Fruit fly (Drosophila melanogaster) S2 (cell line): ENCODE data around the gene CG18258.

ENCODE experiments used
- CG8478 ChIP-seq: fragments of >200 bp; optimal IDR thresholded peaks from 2 replicates; lab custom pipeline; 2018
- CTCF ChIP-seq, 2 experiments: fragments of >200 bp; optimal IDR thresholded peaks; 2 replicates each; lab custom pipeline; 2018

DNA sequence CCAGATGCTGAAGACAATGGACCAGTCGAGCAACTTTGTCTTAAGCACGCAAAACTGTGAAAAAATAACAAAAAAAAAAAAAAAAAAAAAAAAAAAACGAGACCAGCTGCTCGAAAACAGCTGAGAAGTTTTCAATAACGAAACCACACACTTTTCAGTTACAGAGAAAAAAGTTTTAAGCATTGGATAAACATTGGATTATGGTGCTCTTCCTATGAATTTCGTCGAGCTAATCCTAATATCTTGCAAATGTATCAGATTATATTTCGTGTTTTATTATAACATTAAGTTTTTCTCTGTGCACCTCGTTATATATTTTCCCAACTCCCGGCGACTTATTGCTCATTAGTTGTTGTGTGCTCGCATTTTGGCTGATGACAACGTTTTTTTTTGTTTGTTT, 35.6 kb upstream of the CG18258 start:
- TF ChIP-seq CG8478 (lab: Kevin White, UChicago) (no peak), CTCF (optimal IDR thresholded peaks at IDR 0.05; lab: Kevin White, UChicago) (no peak)
